Fruit fly (Drosophila melanogaster) whole organism, wandering third instar larva: ENCODE data around the gene CG5946.

ENCODE experiments used
- GATAd ChIP-seq: sonication (Bioruptor generic); optimal IDR thresholded peaks from 2 replicates; lab custom pipeline; 2016; ENCODE audit warnings: missing biosample characterization, missing genetic modification characterization
- Jra ChIP-seq: sonication (Bioruptor generic); optimal IDR thresholded peaks from 2 replicates; lab custom pipeline; 2016; ENCODE audit warnings: missing biosample characterization, missing genetic modification characterization
- N ChIP-seq: fragments of >200 bp; optimal IDR thresholded peaks from 2 replicates; lab custom pipeline; 2018; ENCODE audit warnings: missing biosample characterization, missing external identifiers, missing genetic modification characterization
- fru ChIP-seq: fragments of 200-800 bp; sonication (Bioruptor generic); optimal IDR thresholded peaks from 3 replicates; lab custom pipeline; 2016; ENCODE audit warnings: missing biosample characterization, mild to moderate bottlenecking, missing genetic modification characterization
- rgr ChIP-seq: fragments of 200-800 bp; sonication (Bioruptor generic); optimal IDR thresholded peaks from 3 replicates; lab custom pipeline; 2016; ENCODE audit warnings: missing biosample characterization, mild to moderate bottlenecking, missing genetic modification characterization
- sage ChIP-seq: fragments of 200-800 bp; sonication (Bioruptor generic); optimal IDR thresholded peaks from 2 replicates; lab custom pipeline; 2016; ENCODE audit warnings: missing biosample characterization, mild to moderate bottlenecking, missing genetic modification characterization

The CG5946 gene

dm6 chr3L:11772057-11772456 is 50.0 kb downstream of the CG5946 start, which contains the start of gene Muc68D:
TSS of gene Muc68D (minus strand) at chr3L:11772157.
- TF ChIP-seq fru (no peak), N (GFP tag; lab: Kevin White, UChicago) (no peak), sage (GFP tag; lab: Kevin White, UChicago) (no peak), Jra (GFP tag; lab: Kevin White, UChicago) (no peak), GATAd (GFP tag; lab: Kevin White, UChicago) (no peak), rgr (GFP tag; lab: Kevin White, UChicago) (no peak)
